Fruit fly (Drosophila melanogaster) whole organism, prepupa: ENCODE results near the gene Baldspot.

Source experiments
- CG10631 ChIP-seq: fragments of 200-800 bp; sonication (Bioruptor generic); optimal IDR thresholded peaks from 2 replicates; lab custom pipeline; 2016; ENCODE audit warnings: missing biosample characterization, missing genetic modification characterization
- CG1621 ChIP-seq: fragments of 200-800 bp; sonication (Bioruptor generic); optimal IDR thresholded peaks from 3 replicates; lab custom pipeline; 2018; ENCODE audit warnings: missing biosample characterization, mild to moderate bottlenecking, missing genetic modification characterization
- CG6163 ChIP-seq: fragments of 200-800 bp; sonication (Bioruptor generic); IDR thresholded peaks from 3 replicates; pipeline ENCODE4 v1.3.6; 2022; ENCODE audit warnings: missing biosample characterization, missing genetic modification characterization
- CG6808 ChIP-seq: fragments of 200-800 bp; sonication (Bioruptor generic); optimal IDR thresholded peaks from 3 replicates; lab custom pipeline; 2017; ENCODE audit warnings: missing biosample characterization, missing genetic modification characterization, mild to moderate bottlenecking, moderate library complexity, missing genetic modification reagents
- Eip78C ChIP-seq: fragments of 200-800 bp; sonication (Bioruptor generic); peaks from one replicate; lab custom pipeline; 2016; ENCODE audit warnings: missing biosample characterization, missing genetic modification characterization
- Gug ChIP-seq: fragments of 200-800 bp; sonication (Bioruptor generic); IDR thresholded peaks from 2 replicates; pipeline ENCODE4 v1.3.6; 2022; ENCODE audit warnings: missing biosample characterization, missing genetic modification characterization
- Lpt ChIP-seq: fragments of 200-800 bp; sonication (Bioruptor generic); optimal IDR thresholded peaks from 3 replicates; lab custom pipeline; 2016; ENCODE audit warnings: missing biosample characterization, missing genetic modification characterization
- Met ChIP-seq: fragments of 200-800 bp; sonication (Bioruptor generic); optimal IDR thresholded peaks from 3 replicates; lab custom pipeline; 2016; ENCODE audit warnings: missing biosample characterization, missing genetic modification characterization
- Sox102F ChIP-seq: fragments of 200-800 bp; sonication (Bioruptor generic); optimal IDR thresholded peaks from 2 replicates; lab custom pipeline; 2016; ENCODE audit warnings: missing biosample characterization, mild to moderate bottlenecking, missing genetic modification characterization
- fd59A ChIP-seq: fragments of 200-800 bp; sonication (Bioruptor generic); optimal IDR thresholded peaks from 2 replicates; lab custom pipeline; 2017; ENCODE audit warnings: missing biosample characterization, mild to moderate bottlenecking, missing genetic modification characterization, missing genetic modification reagents
- fd85E ChIP-seq: fragments of 200-800 bp; sonication (Bioruptor generic); optimal IDR thresholded peaks from 3 replicates; lab custom pipeline; 2016; ENCODE audit warnings: missing biosample characterization, missing genetic modification characterization
- net ChIP-seq: fragments of 200-800 bp; sonication (Bioruptor generic); optimal IDR thresholded peaks from 3 replicates; lab custom pipeline; 2016; ENCODE audit warnings: missing biosample characterization, missing genetic modification characterization
- pdm3 ChIP-seq: fragments of 200-800 bp; sonication (Bioruptor generic); optimal IDR thresholded peaks from 3 replicates; lab custom pipeline; 2016; ENCODE audit warnings: missing biosample characterization, missing genetic modification characterization
- vri ChIP-seq: fragments of 200-800 bp; sonication (Bioruptor generic); optimal IDR thresholded peaks from 3 replicates; lab custom pipeline; 2016; ENCODE audit warnings: missing biosample characterization, mild to moderate bottlenecking, missing genetic modification characterization

DNA sequence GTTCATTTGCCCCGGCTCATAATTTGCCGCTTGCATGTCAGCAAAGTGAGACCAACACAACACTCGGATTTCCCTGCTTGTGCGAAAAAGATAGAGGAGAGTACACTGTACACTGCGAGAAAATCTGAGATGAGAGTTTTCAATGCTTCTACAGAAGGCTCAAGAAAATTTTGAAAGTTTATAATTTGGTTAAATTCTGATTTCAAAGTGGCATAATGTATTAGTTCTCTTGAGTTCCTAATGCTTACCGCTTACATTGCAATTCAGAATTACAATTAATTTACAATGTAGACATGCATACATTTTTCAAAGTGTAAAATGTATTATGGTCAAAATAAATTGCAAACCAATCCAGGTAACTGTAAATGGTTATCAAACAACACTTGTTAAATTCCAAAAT is 18.5 kb downstream of the Baldspot start:
- peak; percentile 49 for TF ChIP-seq CG10631 (GFP tag; lab: Kevin White, UChicago)
- no peak for TF ChIP-seq vri (GFP tag; lab: Kevin White, UChicago)
- peak; percentile 22 for TF ChIP-seq net (GFP tag; lab: Kevin White, UChicago)
- TF ChIP-seq Lpt (GFP tag; lab: Kevin White, UChicago), result peak; percentile 47
- TF ChIP-seq fd59A, result peak; percentile 23
- TF ChIP-seq CG6808 (GFP tag; lab: Kevin White, UChicago), result peak; percentile 9
- no peak for TF ChIP-seq CG1621
- no peak for TF ChIP-seq fd85E (GFP tag; lab: Kevin White, UChicago)
- TF ChIP-seq Eip78C, result peak; percentile 87
- TF ChIP-seq Sox102F, result no peak
- peak; percentile 48 for TF ChIP-seq Gug
- no peak for TF ChIP-seq Met (GFP tag; lab: Kevin White, UChicago)
- peak; percentile 30; the same call in 1 of the 3 replicates for TF ChIP-seq CG6163 (GFP tag; lab: Robert Waterston, UW)
- peak; percentile 41 for TF ChIP-seq pdm3 (GFP tag; lab: Kevin White, UChicago)
